Worm (Caenorhabditis elegans): ENCODE results near the gene F59F3.6.
A peak's percentile ranks its signal among the peaks of the same experiment; 100 is the strongest.

The F59F3.6 gene

DNA sequence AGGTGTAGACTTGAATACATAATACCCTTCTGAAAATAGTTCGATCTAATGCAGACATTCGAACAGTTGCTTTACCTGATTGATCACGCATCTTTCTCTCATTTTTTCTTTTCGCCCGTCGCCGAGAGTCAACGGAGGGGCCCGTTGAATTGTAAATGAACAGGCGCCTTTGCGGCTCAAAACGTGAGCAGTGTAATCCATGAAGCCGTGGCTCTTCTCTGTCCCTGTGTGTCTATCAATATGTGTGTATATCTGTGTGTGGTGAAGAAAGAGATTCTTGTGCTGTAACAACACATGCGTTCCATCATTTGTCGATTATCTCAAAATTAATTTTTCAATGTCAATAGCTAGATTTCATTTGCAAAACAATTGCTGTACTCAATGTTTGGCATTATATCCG is 36.5 kb upstream of the F59F3.6 start:
- TF ChIP-seq snpc-4 (tag; optimal IDR thresholded peaks at IDR 0.05) = no peak
- TF ChIP-seq ceh-28 (tag; optimal IDR thresholded peaks at IDR 0.05) = no peak
- TF ChIP-seq nhr-76 (tag; optimal IDR thresholded peaks at IDR 0.05) = no peak
- TF ChIP-seq pqm-1 (tag; optimal IDR thresholded peaks at IDR 0.05) = no peak
- TF ChIP-seq nfya-1 (tag; optimal IDR thresholded peaks at IDR 0.05; ENCODE audit: insufficient read depth) = peak; percentile 23
- TF ChIP-seq egl-5 (tag; optimal IDR thresholded peaks at IDR 0.05) = peak; percentile 26
- peak; percentile 40 for TF ChIP-seq lin-39 (tag; optimal IDR thresholded peaks at IDR 0.05)
- peak; percentile 3 for TF ChIP-seq ama-1 (optimal IDR thresholded peaks at IDR 0.05)

DNA sequence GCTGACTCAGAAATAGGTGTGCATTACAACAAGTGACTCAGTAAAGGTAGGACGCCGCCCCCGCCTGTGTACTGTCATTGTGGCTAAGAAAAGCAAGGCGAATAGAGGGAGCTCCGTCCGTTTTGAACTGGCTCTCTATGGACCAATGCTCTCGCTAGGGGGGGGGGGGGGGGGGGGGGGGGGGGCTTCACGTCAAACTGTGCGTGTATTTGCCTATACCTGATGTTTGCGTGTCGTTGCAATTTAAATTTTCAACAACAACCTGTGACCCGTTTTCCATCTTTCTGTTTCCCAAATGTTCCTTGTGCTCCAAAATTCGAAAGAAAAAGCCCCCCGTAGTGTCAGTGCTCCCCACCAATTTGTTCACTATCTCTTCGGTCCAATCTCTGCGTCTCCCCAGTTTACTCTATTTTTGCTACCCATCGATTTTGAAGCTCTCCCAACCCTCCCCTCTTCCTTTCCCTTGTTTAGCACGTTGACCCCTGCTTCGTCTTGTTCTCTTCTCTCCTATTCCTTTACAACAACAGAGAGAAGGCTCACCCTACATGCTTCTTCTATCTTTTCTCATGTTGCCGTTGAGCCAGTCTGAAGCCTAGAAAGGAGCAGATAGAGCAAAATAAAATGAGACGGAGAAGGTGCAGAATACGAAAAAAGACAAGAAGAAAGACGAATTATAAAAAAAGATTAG is 35.5 kb upstream of the F59F3.6 start:
- TF ChIP-seq pha-4 (tag; optimal IDR thresholded peaks at IDR 0.05) (peak; percentile 69), tbx-2 (tag; optimal IDR thresholded peaks at IDR 0.05) (peak; percentile 23), fkh-10 (GFP tag; optimal IDR thresholded peaks at IDR 0.05) (peak; percentile 31), lin-15B (tag; optimal IDR thresholded peaks at IDR 0.05) (peak; percentile 10), pqm-1 (tag; optimal IDR thresholded peaks at IDR 0.05) (peak; percentile 10), hmg-11 (tag; optimal IDR thresholded peaks at IDR 0.05) (peak; percentile 27), elt-3 (tag; optimal IDR thresholded peaks at IDR 0.05) (no peak), elt-1 (tag; optimal IDR thresholded peaks at IDR 0.05) (no peak), nhr-11 (tag; optimal IDR thresholded peaks at IDR 0.05) (peak; percentile 1), jun-1 (tag; optimal IDR thresholded peaks at IDR 0.05) (no peak), nfya-1 (tag; optimal IDR thresholded peaks at IDR 0.05; ENCODE audit: insufficient read depth) (peak; percentile 69), ceh-28 (tag; optimal IDR thresholded peaks at IDR 0.05) (peak; percentile 43), elt-2 (tag; optimal IDR thresholded peaks at IDR 0.05) (peak; percentile 42), lin-39 (tag; optimal IDR thresholded peaks at IDR 0.05) (peak; percentile 72), ztf-11 (tag; optimal IDR thresholded peaks at IDR 0.05) (no peak), sea-2 (GFP tag; optimal IDR thresholded peaks at IDR 0.05) (no peak)

DNA sequence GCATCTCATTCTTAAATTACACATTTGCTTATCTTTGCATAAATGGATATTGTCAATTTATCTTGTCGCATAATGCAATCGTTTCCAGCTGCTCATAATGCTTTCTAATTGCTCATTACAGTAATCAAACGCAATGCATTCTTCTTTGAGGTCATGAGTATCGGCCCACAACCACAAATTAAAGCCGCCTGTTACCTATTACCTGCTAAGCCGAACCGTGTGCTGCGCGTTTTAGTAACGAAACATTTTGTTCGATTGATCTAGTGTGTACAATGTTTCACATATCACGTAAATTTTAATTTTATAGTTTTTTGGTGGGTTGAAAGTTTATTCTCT is 34.8 kb upstream of the F59F3.6 start:
- TF ChIP-seq pha-4 (tag; optimal IDR thresholded peaks at IDR 0.05) (no peak), nhr-67 (tag; optimal IDR thresholded peaks at IDR 0.05) (no peak), aly-2 (tag; optimal IDR thresholded peaks at IDR 0.05) (no peak), eor-1 (tag; optimal IDR thresholded peaks at IDR 0.05) (no peak), egl-27 (tag; optimal IDR thresholded peaks at IDR 0.05) (no peak), nhr-12 (tag; optimal IDR thresholded peaks at IDR 0.05) (no peak), fkh-2 (tag; optimal IDR thresholded peaks at IDR 0.05) (no peak), sea-2 (GFP tag; optimal IDR thresholded peaks at IDR 0.05) (no peak), unc-62 (GFP tag; optimal IDR thresholded peaks at IDR 0.05) (no peak), ceh-16 (tag; optimal IDR thresholded peaks at IDR 0.05) (no peak), nhr-77 (tag; optimal IDR thresholded peaks at IDR 0.05) (no peak), nhr-11 (tag; optimal IDR thresholded peaks at IDR 0.05) (no peak), lin-39 (tag; optimal IDR thresholded peaks at IDR 0.05) (no peak), ceh-82 (tag; optimal IDR thresholded peaks at IDR 0.05) (no peak), ama-1 (optimal IDR thresholded peaks at IDR 0.05) (no peak), tbx-2 (tag; optimal IDR thresholded peaks at IDR 0.05) (no peak)

DNA sequence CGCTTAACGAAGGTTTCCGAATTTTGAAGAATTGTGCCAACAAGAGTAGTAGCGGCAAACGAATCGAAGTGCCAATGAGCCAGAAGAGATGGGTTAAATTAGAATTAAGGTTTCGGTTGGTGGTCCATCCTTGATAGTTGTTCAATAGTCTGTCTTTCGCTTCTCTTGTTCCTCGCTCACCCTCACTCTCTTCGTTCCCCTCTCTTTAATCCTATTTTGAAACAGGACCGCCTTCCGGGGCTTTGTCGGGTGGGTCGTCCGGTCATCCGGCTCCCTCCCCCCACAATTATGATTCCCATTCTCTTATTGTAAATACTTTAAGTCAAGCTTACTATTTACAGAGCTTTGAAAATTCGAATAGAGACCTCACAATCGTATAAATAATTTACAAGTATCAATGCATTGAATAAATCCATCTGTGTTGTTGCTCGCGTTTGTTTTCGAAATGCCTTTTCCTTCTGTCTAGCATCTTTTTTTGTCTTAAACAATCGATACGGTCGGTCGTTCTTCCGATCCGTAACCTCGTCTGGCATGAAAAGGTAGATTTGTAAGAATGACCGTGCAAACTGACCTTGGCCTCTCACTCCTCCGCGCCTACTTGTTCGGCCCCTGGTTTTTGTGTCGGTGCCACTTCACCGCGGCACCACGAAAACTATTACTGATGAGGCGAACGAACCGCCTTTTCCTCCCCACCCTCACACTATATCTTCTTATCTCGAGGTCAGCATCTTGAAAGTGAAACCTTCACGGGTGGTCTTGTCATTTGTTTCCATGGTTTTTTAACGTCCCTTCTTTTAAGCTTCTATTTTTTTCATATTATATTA is 34.3 kb upstream of the F59F3.6 start:
- TF ChIP-seq jun-1 (tag; optimal IDR thresholded peaks at IDR 0.05) = no peak
- TF ChIP-seq pha-4 (tag; optimal IDR thresholded peaks at IDR 0.05) = no peak
- peak; percentile 30 for TF ChIP-seq elt-1 (tag; optimal IDR thresholded peaks at IDR 0.05)
- TF ChIP-seq elt-3 (tag; optimal IDR thresholded peaks at IDR 0.05) = no peak
- no peak for TF ChIP-seq nhr-237 (tag; optimal IDR thresholded peaks at IDR 0.05)
- no peak for TF ChIP-seq nfya-1 (tag; optimal IDR thresholded peaks at IDR 0.05; ENCODE audit: insufficient read depth)
- no peak for TF ChIP-seq hmg-11 (tag; optimal IDR thresholded peaks at IDR 0.05)
- TF ChIP-seq nhr-23 (tag; optimal IDR thresholded peaks at IDR 0.05) = peak; percentile 38
- TF ChIP-seq pqm-1 (tag; optimal IDR thresholded peaks at IDR 0.05) = no peak
- no peak for TF ChIP-seq aly-2 (tag; optimal IDR thresholded peaks at IDR 0.05)
- TF ChIP-seq ceh-9 (tag; optimal IDR thresholded peaks at IDR 0.05) = no peak
- no peak for TF ChIP-seq ama-1 (optimal IDR thresholded peaks at IDR 0.05)
- TF ChIP-seq nhr-77 (tag; optimal IDR thresholded peaks at IDR 0.05) = no peak
- TF ChIP-seq nhr-12 (tag; optimal IDR thresholded peaks at IDR 0.05) = no peak
- no peak for TF ChIP-seq tbx-2 (tag; optimal IDR thresholded peaks at IDR 0.05)
- peak; percentile 69 for TF ChIP-seq nhr-25 (tag; optimal IDR thresholded peaks at IDR 0.05)
- no peak for TF ChIP-seq sea-2 (GFP tag; optimal IDR thresholded peaks at IDR 0.05)

All from whole organism, L3 larva.